Fruit fly (Drosophila melanogaster) whole organism, prepupa: ENCODE results near the gene TAF1B.

Source experiments
- Blimp-1 ChIP-seq: fragments of 200-800 bp; sonication (Bioruptor generic); optimal IDR thresholded peaks from 3 replicates; lab custom pipeline; 2017; ENCODE audit warnings: missing biosample characterization, missing genetic modification characterization, mild to moderate bottlenecking, moderate library complexity, missing genetic modification reagents
- CG10669 ChIP-seq: fragments of 200-800 bp; sonication (Bioruptor generic); optimal IDR thresholded peaks from 3 replicates; lab custom pipeline; 2018; ENCODE audit warnings: missing biosample characterization, mild to moderate bottlenecking, missing genetic modification characterization, moderate library complexity
- CG11902 ChIP-seq: fragments of 200-800 bp; sonication (Bioruptor generic); optimal IDR thresholded peaks from 3 replicates; lab custom pipeline; 2016; ENCODE audit warnings: missing biosample characterization, missing genetic modification characterization
- CG1621 ChIP-seq: fragments of 200-800 bp; sonication (Bioruptor generic); optimal IDR thresholded peaks from 3 replicates; lab custom pipeline; 2018; ENCODE audit warnings: missing biosample characterization, mild to moderate bottlenecking, missing genetic modification characterization
- CG16779 ChIP-seq: fragments of 200-800 bp; sonication (Bioruptor generic); optimal IDR thresholded peaks from 3 replicates; lab custom pipeline; 2017; ENCODE audit warnings: missing biosample characterization, mild to moderate bottlenecking, missing genetic modification characterization
- CG3032 ChIP-seq: fragments of 200-800 bp; optimal IDR thresholded peaks from 2 replicates; lab custom pipeline; 2019; ENCODE audit warnings: missing biosample characterization, mild to moderate bottlenecking, missing genetic modification characterization, moderate library complexity
- CG31627 ChIP-seq: fragments of 200-800 bp; sonication (Bioruptor generic); optimal IDR thresholded peaks from 3 replicates; lab custom pipeline; 2016; ENCODE audit warnings: missing biosample characterization, missing genetic modification characterization
- CG32006 ChIP-seq: fragments of 200-800 bp; sonication (Bioruptor generic); optimal IDR thresholded peaks from 3 replicates; lab custom pipeline; 2017; ENCODE audit warnings: missing biosample characterization, mild to moderate bottlenecking, missing genetic modification characterization
- CG34406 ChIP-seq: fragments of 200-800 bp; sonication (Bioruptor generic); optimal IDR thresholded peaks from 3 replicates; lab custom pipeline; 2016; ENCODE audit warnings: missing biosample characterization, missing genetic modification characterization
- CG3919 ChIP-seq: fragments of 200-800 bp; sonication (Bioruptor generic); optimal IDR thresholded peaks from 3 replicates; lab custom pipeline; 2016; ENCODE audit warnings: missing biosample characterization, missing genetic modification characterization
- CG4318 ChIP-seq: fragments of 200-800 bp; sonication (Bioruptor generic); optimal IDR thresholded peaks from 3 replicates; lab custom pipeline; 2017; ENCODE audit warnings: missing biosample characterization, mild to moderate bottlenecking, missing genetic modification characterization
- CG6163 ChIP-seq: fragments of 200-800 bp; sonication (Bioruptor generic); IDR thresholded peaks from 3 replicates; pipeline ENCODE4 v1.3.6; 2022; ENCODE audit warnings: missing biosample characterization, missing genetic modification characterization
- CG6276 ChIP-seq: fragments of 200-800 bp; sonication (Bioruptor generic); optimal IDR thresholded peaks from 2 replicates; lab custom pipeline; 2017; ENCODE audit warnings: missing biosample characterization, mild to moderate bottlenecking, missing genetic modification characterization
- CG6792 ChIP-seq: fragments of 200-800 bp; sonication (Bioruptor generic); optimal IDR thresholded peaks from 3 replicates; lab custom pipeline; 2016; ENCODE audit warnings: missing biosample characterization, missing genetic modification characterization
- CG6808 ChIP-seq: fragments of 200-800 bp; sonication (Bioruptor generic); optimal IDR thresholded peaks from 3 replicates; lab custom pipeline; 2017; ENCODE audit warnings: missing biosample characterization, missing genetic modification characterization, mild to moderate bottlenecking, moderate library complexity, missing genetic modification reagents
- CG6854 ChIP-seq: fragments of 200-800 bp; sonication (Bioruptor generic); optimal IDR thresholded peaks from 2 replicates; lab custom pipeline; 2017; ENCODE audit warnings: missing biosample characterization, mild to moderate bottlenecking, missing genetic modification characterization
- CG7368 ChIP-seq: fragments of 200-800 bp; sonication (Bioruptor generic); optimal IDR thresholded peaks from 3 replicates; lab custom pipeline; 2016; ENCODE audit warnings: missing biosample characterization, missing genetic modification characterization
- CG8319 ChIP-seq: fragments of 200-800 bp; sonication (Bioruptor generic); optimal IDR thresholded peaks from 3 replicates; lab custom pipeline; 2016; ENCODE audit warnings: missing biosample characterization, missing genetic modification characterization
- CG8632 ChIP-seq: fragments of 200-800 bp; sonication (Bioruptor generic); optimal IDR thresholded peaks from 3 replicates; lab custom pipeline; 2016; ENCODE audit warnings: missing biosample characterization, missing genetic modification characterization
- Eip75B ChIP-seq: fragments of 200-800 bp; sonication (Bioruptor generic); optimal IDR thresholded peaks from 3 replicates; lab custom pipeline; 2016; ENCODE audit warnings: missing biosample characterization, missing genetic modification characterization
- Eip93F ChIP-seq: fragments of 200-800 bp; sonication (Bioruptor generic); optimal IDR thresholded peaks from 2 replicates; lab custom pipeline; 2016; ENCODE audit warnings: missing biosample characterization, mild to moderate bottlenecking, missing genetic modification characterization
- Ets96B ChIP-seq: fragments of 200-800 bp; optimal IDR thresholded peaks from 2 replicates; lab custom pipeline; 2019; ENCODE audit warnings: missing biosample characterization, mild to moderate bottlenecking, missing genetic modification characterization, moderate library complexity
- Hr38 ChIP-seq: sonication (Bioruptor generic); optimal IDR thresholded peaks from 2 replicates; lab custom pipeline; 2016; ENCODE audit warnings: missing biosample characterization, missing genetic modification characterization
- Hr39 ChIP-seq: fragments of 200-800 bp; sonication (Bioruptor generic); optimal IDR thresholded peaks from 2 replicates; lab custom pipeline; 2016; ENCODE audit warnings: missing biosample characterization, missing genetic modification characterization
- Hr4 ChIP-seq: fragments of 200-800 bp; sonication (Bioruptor generic); optimal IDR thresholded peaks from 3 replicates; lab custom pipeline; 2016; ENCODE audit warnings: missing biosample characterization, missing genetic modification characterization
- Lpt ChIP-seq: fragments of 200-800 bp; sonication (Bioruptor generic); optimal IDR thresholded peaks from 3 replicates; lab custom pipeline; 2016; ENCODE audit warnings: missing biosample characterization, missing genetic modification characterization
- Smox ChIP-seq: fragments of 200-800 bp; sonication (Bioruptor generic); optimal IDR thresholded peaks from 3 replicates; lab custom pipeline; 2016; ENCODE audit warnings: missing biosample characterization, missing genetic modification characterization
- Sox102F ChIP-seq: fragments of 200-800 bp; sonication (Bioruptor generic); optimal IDR thresholded peaks from 2 replicates; lab custom pipeline; 2016; ENCODE audit warnings: missing biosample characterization, mild to moderate bottlenecking, missing genetic modification characterization
- Sox14 ChIP-seq: fragments of 200-800 bp; sonication (Bioruptor generic); optimal IDR thresholded peaks from 3 replicates; lab custom pipeline; 2016; ENCODE audit warnings: missing biosample characterization, missing genetic modification characterization
- Sox15 ChIP-seq: fragments of 200-800 bp; sonication (Bioruptor generic); optimal IDR thresholded peaks from 3 replicates; lab custom pipeline; 2016; ENCODE audit warnings: missing biosample characterization, missing genetic modification characterization
- achi ChIP-seq: fragments of 200-800 bp; sonication (Bioruptor generic); optimal IDR thresholded peaks from 3 replicates; lab custom pipeline; 2016; ENCODE audit warnings: missing biosample characterization, missing genetic modification characterization
- acj6 ChIP-seq: fragments of 200-800 bp; sonication (Bioruptor generic); optimal IDR thresholded peaks from 3 replicates; lab custom pipeline; 2016; ENCODE audit warnings: missing biosample characterization, missing genetic modification characterization
- dac ChIP-seq: fragments of 200-800 bp; sonication (Bioruptor generic); optimal IDR thresholded peaks from 2 replicates; lab custom pipeline; 2017; ENCODE audit warnings: missing biosample characterization, mild to moderate bottlenecking, missing genetic modification characterization
- dsx ChIP-seq: fragments of 200-800 bp; optimal IDR thresholded peaks from 3 replicates; lab custom pipeline; 2019; ENCODE audit warnings: missing biosample characterization, mild to moderate bottlenecking, missing genetic modification characterization, moderate library complexity; ENCODE audit not compliant: poor library complexity, severe bottlenecking
- eg ChIP-seq: fragments of 200-800 bp; sonication (Bioruptor generic); IDR thresholded peaks from 3 replicates; pipeline ENCODE4 v1.3.6; 2022; ENCODE audit warnings: missing biosample characterization, missing genetic modification characterization
- fd59A ChIP-seq: fragments of 200-800 bp; sonication (Bioruptor generic); optimal IDR thresholded peaks from 2 replicates; lab custom pipeline; 2017; ENCODE audit warnings: missing biosample characterization, mild to moderate bottlenecking, missing genetic modification characterization, missing genetic modification reagents
- fd85E ChIP-seq: fragments of 200-800 bp; sonication (Bioruptor generic); optimal IDR thresholded peaks from 3 replicates; lab custom pipeline; 2016; ENCODE audit warnings: missing biosample characterization, missing genetic modification characterization
- fkh ChIP-seq: fragments of 200-800 bp; sonication (Bioruptor generic); optimal IDR thresholded peaks from 3 replicates; lab custom pipeline; 2017; ENCODE audit warnings: missing biosample characterization, mild to moderate bottlenecking, missing genetic modification characterization, moderate library complexity
- lz ChIP-seq: fragments of 200-800 bp; sonication (Bioruptor generic); optimal IDR thresholded peaks from 3 replicates; lab custom pipeline; 2016; ENCODE audit warnings: missing biosample characterization, missing genetic modification characterization
- pdm3 ChIP-seq: fragments of 200-800 bp; sonication (Bioruptor generic); optimal IDR thresholded peaks from 3 replicates; lab custom pipeline; 2016; ENCODE audit warnings: missing biosample characterization, missing genetic modification characterization
- salr ChIP-seq, 2 experiments: fragments of 200-800 bp; sonication (Bioruptor generic); optimal IDR thresholded peaks; 3 replicates each; lab custom pipeline; 2016 to 2018; ENCODE audit warnings: missing biosample characterization in 2 of 2, missing genetic modification characterization in 2 of 2, mild to moderate bottlenecking in 1 of 2
- ss ChIP-seq, 2 experiments: fragments of 200-800 bp; sonication (Bioruptor generic); optimal IDR thresholded peaks; 2 replicates in 1 of 2; 3 replicates in 1 of 2; lab custom pipeline; 2017 to 2018; ENCODE audit warnings: mild to moderate bottlenecking in 2 of 2, missing biosample characterization in 2 of 2, missing genetic modification characterization in 2 of 2, moderate library complexity in 1 of 2
- topi ChIP-seq: fragments of 200-800 bp; sonication (Bioruptor generic); optimal IDR thresholded peaks from 3 replicates; lab custom pipeline; 2016; ENCODE audit warnings: missing biosample characterization, missing genetic modification characterization
- vri ChIP-seq: fragments of 200-800 bp; sonication (Bioruptor generic); optimal IDR thresholded peaks from 3 replicates; lab custom pipeline; 2016; ENCODE audit warnings: missing biosample characterization, mild to moderate bottlenecking, missing genetic modification characterization

TAF1B gene

dm6 chr3R:10132906-10133416, 11.0 kb downstream of the TAF1B start (continued):
- TF ChIP-seq vri (GFP tag; lab: Kevin White, UChicago) (no peak), CG6276 (GFP tag; lab: Kevin White, UChicago) (peak; percentile 15), Lpt (GFP tag; lab: Kevin White, UChicago) (no peak), CG4318 (GFP tag; lab: Kevin White, UChicago) (no peak), Hr39 (GFP tag; lab: Kevin White, UChicago) (no peak), Hr38 (GFP tag; lab: Kevin White, UChicago) (no peak), topi (GFP tag; lab: Kevin White, UChicago) (peak; percentile 41), dsx (GFP tag; lab: Kevin White, UChicago) (peak; percentile 36), salr (GFP tag; optimal IDR thresholded peaks at IDR 0.05; lab: Kevin White, UChicago) (no peak), CG3919 (GFP tag; lab: Kevin White, UChicago) (peak; percentile 52), CG3032 (tag; lab: Kevin White, UChicago) (no peak), CG32006 (GFP tag; lab: Kevin White, UChicago) (peak; percentile 52), CG6163 (GFP tag; lab: Robert Waterston, UW) (peak; percentile 63), CG31627 (GFP tag; lab: Kevin White, UChicago) (no peak), CG16779 (tag; lab: Kevin White, UChicago) (no peak), CG6792 (GFP tag; lab: Kevin White, UChicago) (peak; percentile 24), fkh (GFP tag; lab: Kevin White, UChicago) (no peak), Ets96B (tag; lab: Kevin White, UChicago) (peak; percentile 12), achi (GFP tag; lab: Kevin White, UChicago) (peak; percentile 13), CG8632 (GFP tag; lab: Kevin White, UChicago) (peak; percentile 51), CG6854 (GFP tag; lab: Kevin White, UChicago) (no peak), eg (GFP tag; lab: Robert Waterston, UW) (peak; percentile 66), CG8319 (GFP tag; lab: Kevin White, UChicago) (no peak), ss (GFP tag; optimal IDR thresholded peaks at IDR 0.05; lab: Kevin White, UChicago) (peak in 1 of 2 experiments; percentile 37), CG11902 (no peak), acj6 (GFP tag; lab: Kevin White, UChicago) (peak; percentile 53), Blimp-1 (GFP tag; lab: Kevin White, UChicago) (no peak), dac (GFP tag; lab: Kevin White, UChicago) (no peak)

dm6 chr3R:10130975-10131529, 12.9 kb downstream of the TAF1B start:
- peak; percentile 80 for TF ChIP-seq fkh (GFP tag; lab: Kevin White, UChicago)
- TF ChIP-seq dsx (GFP tag; lab: Kevin White, UChicago) = no peak

- no peak for TF ChIP-seq CG1621 (tag; lab: Kevin White, UChicago)
- peak; percentile 64 for TF ChIP-seq CG4318 (GFP tag; lab: Kevin White, UChicago)
- no peak for TF ChIP-seq CG6808 (GFP tag; lab: Kevin White, UChicago)
- peak; percentile 89 for TF ChIP-seq Hr4 (GFP tag; lab: Kevin White, UChicago)
- TF ChIP-seq fkh (GFP tag; lab: Kevin White, UChicago) = no peak
- peak; percentile 73 for TF ChIP-seq CG34406 (GFP tag; lab: Kevin White, UChicago)
- peak; percentile 59 for TF ChIP-seq Hr39 (GFP tag; lab: Kevin White, UChicago)
- no peak for TF ChIP-seq Blimp-1 (GFP tag; lab: Kevin White, UChicago)
- peak; percentile 1 for TF ChIP-seq Hr38 (GFP tag; lab: Kevin White, UChicago)
- TF ChIP-seq Smox (GFP tag; lab: Kevin White, UChicago) = peak; percentile 65
- peak; percentile 76 for TF ChIP-seq pdm3 (GFP tag; lab: Kevin White, UChicago)
- TF ChIP-seq CG3032 (tag; lab: Kevin White, UChicago) = peak; percentile 17
- peak; percentile 70 for TF ChIP-seq achi (GFP tag; lab: Kevin White, UChicago)
- peak; percentile 58 for TF ChIP-seq CG8632 (GFP tag; lab: Kevin White, UChicago)
- TF ChIP-seq CG31627 (GFP tag; lab: Kevin White, UChicago) = peak; percentile 63
- no peak for TF ChIP-seq fd59A (GFP tag; lab: Kevin White, UChicago)
- peak; percentile 66 for TF ChIP-seq Eip75B (GFP tag; lab: Kevin White, UChicago)
- TF ChIP-seq CG10669 (GFP tag; lab: Kevin White, UChicago) = peak; percentile 46
- peak; percentile 60 for TF ChIP-seq Sox102F
- peak; percentile 29 for TF ChIP-seq Sox15
- TF ChIP-seq CG11902 = peak; percentile 32
- peak; percentile 65 for TF ChIP-seq lz (GFP tag; lab: Kevin White, UChicago)
- TF ChIP-seq Eip93F = no peak
- TF ChIP-seq CG7368 (GFP tag; lab: Kevin White, UChicago) = no peak
- peak; percentile 85 for TF ChIP-seq CG32006 (GFP tag; lab: Kevin White, UChicago)
- TF ChIP-seq Sox14 (GFP tag; lab: Kevin White, UChicago) = peak; percentile 53
- no peak for TF ChIP-seq fd85E (GFP tag; lab: Kevin White, UChicago)
- peak; percentile 70 for TF ChIP-seq CG3919 (GFP tag; lab: Kevin White, UChicago)
These were observed 13.9 kb downstream of the TAF1B start for dm6 chr3R:10130091-10130490.
